Worm (Caenorhabditis elegans): ENCODE results near the gene Y53C12A.8.

Gene Y53C12A.8

ce11 chrII:9649191-9649590, 51.1 kb downstream of the Y53C12A.8 start, which contains the start of gene ZK1307.9:
TSS of gene ZK1307.9 (plus strand) at chrII:9649491.
- TF ChIP-seq unc-3 (GFP tag; conservative IDR thresholded peaks at IDR 0.05) (no peak), unc-3 (tag; optimal IDR thresholded peaks at IDR 0.05) (no peak), ets-4 (tag; optimal IDR thresholded peaks at IDR 0.05) (no peak), sox-2 (GFP tag; IDR thresholded peaks at IDR 0.05) (no peak), odd-2 (tag; optimal IDR thresholded peaks at IDR 0.05) (no peak), syd-9 (tag; optimal IDR thresholded peaks at IDR 0.05) (no peak), ceh-24 (tag; optimal IDR thresholded peaks at IDR 0.05) (no peak)

Data from whole organism, late embryonic.